Fruit fly (Drosophila melanogaster): ENCODE results near the gene RpS19b.

The RpS19b gene

DNA sequence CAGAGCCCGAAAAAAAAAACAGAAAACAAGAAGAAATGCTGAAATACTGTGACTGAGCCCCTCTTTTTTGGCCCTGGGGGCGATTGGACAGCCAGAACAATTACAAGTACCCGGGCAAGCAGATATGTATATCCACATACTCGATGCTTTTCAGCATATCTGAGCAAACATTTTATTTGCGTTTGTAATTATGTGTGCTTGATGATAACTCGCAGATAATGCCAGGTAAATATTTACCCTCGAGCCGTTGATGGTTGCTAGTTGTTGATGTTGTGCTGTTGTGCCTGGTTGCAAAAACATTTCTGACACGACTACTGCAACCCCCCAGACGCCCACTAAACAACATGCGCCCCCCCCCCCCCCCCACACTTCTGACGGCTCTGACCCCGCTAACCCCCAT, 14.0 kb downstream of the RpS19b start (continued):
- TF ChIP-seq CTCF (GFP tag; optimal IDR thresholded peaks at IDR 0.05) (peak; percentile 39), kni (GFP tag; optimal IDR thresholded peaks at IDR 0.05) (peak; percentile 30), CG1529 (GFP tag; optimal IDR thresholded peaks at IDR 0.05) (peak; percentile 21), CG7928 (GFP tag; optimal IDR thresholded peaks at IDR 0.05) (peak; percentile 26), CG15696 (tag; optimal IDR thresholded peaks at IDR 0.05) (peak; percentile 29), ERR (GFP tag; optimal IDR thresholded peaks at IDR 0.05) (no peak), CG3838 (GFP tag; optimal IDR thresholded peaks at IDR 0.05) (no peak), CG12659 (GFP tag; optimal IDR thresholded peaks at IDR 0.05) (peak; percentile 38), tll (GFP tag; optimal IDR thresholded peaks at IDR 0.05) (no peak), CG11247 (GFP tag; IDR thresholded peaks at IDR 0.05) (no peak), Max (GFP tag; optimal IDR thresholded peaks at IDR 0.05) (no peak), p53 (GFP tag; optimal IDR thresholded peaks at IDR 0.05) (no peak), CG4854 (GFP tag; optimal IDR thresholded peaks at IDR 0.05) (no peak), row (GFP tag; IDR thresholded peaks at IDR 0.05) (no peak), CG10366 (GFP tag; IDR thresholded peaks at IDR 0.05) (no peak; the same call in 1 of the 2 replicates), pnt (GFP tag; optimal IDR thresholded peaks at IDR 0.05) (no peak), ac (GFP tag; optimal IDR thresholded peaks at IDR 0.05) (no peak), sens-2 (GFP tag; IDR thresholded peaks at IDR 0.05) (no peak), CG2129 (GFP tag; IDR thresholded peaks at IDR 0.05; ENCODE audit: partially characterized antibody) (no peak), CG10959 (GFP tag; IDR thresholded peaks at IDR 0.05) (no peak), Aef1 (GFP tag; IDR thresholded peaks at IDR 0.05) (no peak), CG18262 (tag; optimal IDR thresholded peaks at IDR 0.05) (peak; percentile 7), sr (GFP tag; IDR thresholded peaks at IDR 0.05) (peak; percentile 25; the same call in 1 of the 3 replicates), GATAe (GFP tag; conservative IDR thresholded peaks at IDR 0.05) (no peak), ind (GFP tag; optimal IDR thresholded peaks at IDR 0.05) (no peak), CG12236 (GFP tag; optimal IDR thresholded peaks at IDR 0.05) (no peak), nau (GFP tag; optimal IDR thresholded peaks at IDR 0.05) (peak; percentile 79), Atf6 (GFP tag; IDR thresholded peaks at IDR 0.05) (peak; percentile 39; the same call in 1 of the 2 replicates), fu2 (GFP tag; optimal IDR thresholded peaks at IDR 0.05) (no peak), tna (GFP tag; IDR thresholded peaks at IDR 0.05; ENCODE audit: partially characterized antibody) (no peak), pho (GFP tag; optimal IDR thresholded peaks at IDR 0.05) (no peak), Rx (GFP tag; IDR thresholded peaks at IDR 0.05) (0 out of 2 replicates have a peak, but pooled peaks have one; percentile 9), CG7987 (GFP tag; optimal IDR thresholded peaks at IDR 0.05) (peak; percentile 80), emc (GFP tag; optimal IDR thresholded peaks at IDR 0.05) (no peak), pb (GFP tag; optimal IDR thresholded peaks at IDR 0.05) (no peak), tio (GFP tag; optimal IDR thresholded peaks at IDR 0.05) (no peak), Mad (GFP tag; optimal IDR thresholded peaks at IDR 0.05) (no peak), NK7.1 (GFP tag; optimal IDR thresholded peaks at IDR 0.05) (no peak), CG14667 (GFP tag; IDR thresholded peaks at IDR 0.05) (no peak), CG13287 (GFP tag; IDR thresholded peaks at IDR 0.05; ENCODE audit: partially characterized antibody) (no peak), Trl (optimal IDR thresholded peaks at IDR 0.05) (no peak), Trl (GFP tag; optimal IDR thresholded peaks at IDR 0.05) (no peak), CG9797 (GFP tag; optimal IDR thresholded peaks at IDR 0.05) (no peak), CG2116 (GFP tag; optimal IDR thresholded peaks at IDR 0.05) (no peak), Kr (GFP tag; optimal IDR thresholded peaks at IDR 0.05) (peak; percentile 45), nerfin-1 (tag; optimal IDR thresholded peaks at IDR 0.05) (peak; percentile 43), Taf1 (GFP tag; IDR thresholded peaks at IDR 0.05) (no peak), CG9609 (GFP tag; optimal IDR thresholded peaks at IDR 0.05) (no peak), CG17186 (GFP tag; optimal IDR thresholded peaks at IDR 0.05) (no peak), mirr (GFP tag; optimal IDR thresholded peaks at IDR 0.05) (peak; percentile 83), CG12299 (tag; optimal IDR thresholded peaks at IDR 0.05) (peak; percentile 21), cas (GFP tag; IDR thresholded peaks at IDR 0.05) (no peak), Hand (GFP tag; optimal IDR thresholded peaks at IDR 0.05) (no peak)
